Worm (Caenorhabditis elegans): Measurements from ENCODE around the gene tbc-2.
A peak's percentile ranks its signal among the peaks of the same experiment; 100 is the strongest.

The tbc-2 gene

DNA sequence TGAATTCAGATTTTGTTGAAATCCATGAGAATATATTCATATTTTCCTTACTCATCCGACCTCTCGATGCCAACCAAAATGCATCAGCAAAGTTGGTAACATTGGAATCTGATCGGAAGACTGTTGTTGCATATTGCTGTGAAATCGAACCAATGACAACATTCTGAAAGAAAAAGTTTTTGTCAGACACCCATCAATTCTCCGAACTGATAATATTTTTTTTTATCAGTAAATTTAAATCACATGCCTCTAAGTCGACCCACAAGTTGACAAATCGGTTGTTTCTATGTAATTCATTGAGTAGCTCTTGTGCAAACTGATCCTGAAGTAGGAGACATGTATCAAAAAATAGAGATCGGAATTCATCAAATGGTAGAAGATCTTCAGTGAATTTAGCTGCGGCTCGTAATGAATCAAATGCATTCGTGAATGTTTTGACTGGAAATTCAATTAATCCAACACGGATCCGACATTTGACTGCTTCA, 2.7 kb upstream of the tbc-2 start, which contains the start of gene col-74:
col-74 (plus strand) TSS at position 435 of the 485 bp plus-strand sequence.
- TF ChIP-seq snpc-4 (tag; optimal IDR thresholded peaks at IDR 0.05) (no peak), elt-2 (tag; optimal IDR thresholded peaks at IDR 0.05) (peak; percentile 55)

DNA sequence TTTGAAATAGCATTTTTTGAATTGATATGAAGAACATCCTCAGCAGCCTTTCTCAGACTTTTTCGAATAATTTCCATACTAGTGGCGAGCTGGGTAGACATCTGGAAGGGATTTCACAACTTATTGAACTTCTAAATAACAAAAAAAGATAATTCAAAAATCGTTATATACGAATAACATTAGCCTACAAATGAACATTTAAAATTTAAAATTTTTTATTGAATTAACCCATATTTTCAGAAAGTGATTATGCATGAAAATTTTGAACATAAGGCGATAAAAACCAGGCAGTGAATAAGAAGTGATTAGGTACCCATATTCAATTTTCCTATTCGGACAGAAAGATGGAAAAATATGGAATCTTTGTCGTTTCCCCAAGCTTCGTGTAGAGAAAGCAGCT, 1.2 kb upstream of the tbc-2 start, which contains the start of gene ZK1248.11:
ZK1248.11 (minus strand) TSS at position 101 of the 400 bp plus-strand sequence.
- TF ChIP-seq nhr-11 (tag; optimal IDR thresholded peaks at IDR 0.05), result no peak
- no peak for TF ChIP-seq fkh-4 (tag; optimal IDR thresholded peaks at IDR 0.05; ENCODE audit: borderline replicate concordance)
- TF ChIP-seq fkh-10 (GFP tag; optimal IDR thresholded peaks at IDR 0.05), result no peak
- TF ChIP-seq efl-3 (GFP tag; optimal IDR thresholded peaks at IDR 0.05), result no peak
- TF ChIP-seq lsy-2 (tag; optimal IDR thresholded peaks at IDR 0.05), result no peak
- no peak for TF ChIP-seq nhr-12 (tag; optimal IDR thresholded peaks at IDR 0.05)
- no peak for TF ChIP-seq skn-1 (tag; optimal IDR thresholded peaks at IDR 0.05)
- no peak for TF ChIP-seq egl-27 (tag; optimal IDR thresholded peaks at IDR 0.05)
- TF ChIP-seq fos-1 (tag; optimal IDR thresholded peaks at IDR 0.05), result no peak
- TF ChIP-seq ceh-88 (GFP tag; IDR thresholded peaks at IDR 0.05), result no peak
- TF ChIP-seq ceh-63 (GFP tag; optimal IDR thresholded peaks at IDR 0.05), result no peak
- TF ChIP-seq swsn-7 (tag; optimal IDR thresholded peaks at IDR 0.05), result no peak
- TF ChIP-seq ceh-90 (tag; optimal IDR thresholded peaks at IDR 0.05), result no peak
- TF ChIP-seq aly-2 (tag; optimal IDR thresholded peaks at IDR 0.05), result no peak
- TF ChIP-seq nhr-19 (GFP tag; conservative IDR thresholded peaks at IDR 0.05), result no peak
- no peak for TF ChIP-seq pag-3 (tag; optimal IDR thresholded peaks at IDR 0.05; ENCODE audit: borderline replicate concordance, insufficient read depth)
- TF ChIP-seq efl-1 (optimal IDR thresholded peaks at IDR 0.05), result no peak
- no peak for TF ChIP-seq efl-1 (GFP tag; optimal IDR thresholded peaks at IDR 0.05 in 1 of 2)
- TF ChIP-seq ets-5 (GFP tag; IDR thresholded peaks at IDR 0.05), result no peak
- TF ChIP-seq nhr-85 (tag), result no peak
- TF ChIP-seq isw-1 (GFP tag; IDR thresholded peaks at IDR 0.05), result no peak

ce11 chrII:5820282-5820762, 6.9 kb downstream of the tbc-2 start, which contains the start of gene ehs-1:
Gene ehs-1 (plus strand): TSS chrII:5820712.
- peak in 2 of 3 experiments; percentile 21 to 49 for TF ChIP-seq ceh-82 (tag; optimal IDR thresholded peaks at IDR 0.05)
- TF ChIP-seq skn-1 (tag; optimal IDR thresholded peaks at IDR 0.05), result no peak
- no peak for TF ChIP-seq rnt-1 (tag; optimal IDR thresholded peaks at IDR 0.05)
- no peak for TF ChIP-seq ceh-8 (GFP tag; optimal IDR thresholded peaks at IDR 0.05)
- TF ChIP-seq nhr-20 (tag; optimal IDR thresholded peaks at IDR 0.05), result no peak
- no peak for TF ChIP-seq ama-1 (optimal IDR thresholded peaks at IDR 0.05)
- TF ChIP-seq lin-14 (GFP tag; optimal IDR thresholded peaks at IDR 0.05), result peak; percentile 71
- no peak for TF ChIP-seq grh-1 (GFP tag; IDR thresholded peaks at IDR 0.05)
- no peak for TF ChIP-seq nhr-19 (GFP tag; conservative IDR thresholded peaks at IDR 0.05)
- TF ChIP-seq sptf-1 (tag; optimal IDR thresholded peaks at IDR 0.05), result no peak
- no peak for TF ChIP-seq fos-1 (tag; optimal IDR thresholded peaks at IDR 0.05)
- no peak for TF ChIP-seq unc-30 (tag; optimal IDR thresholded peaks at IDR 0.05)
- TF ChIP-seq mab-9 (GFP tag; IDR thresholded peaks at IDR 0.05), result no peak
- peak; percentile 29 for TF ChIP-seq fkh-10 (GFP tag; optimal IDR thresholded peaks at IDR 0.05)
- TF ChIP-seq nhr-28 (tag; optimal IDR thresholded peaks at IDR 0.05), result no peak
- TF ChIP-seq aly-2 (tag; optimal IDR thresholded peaks at IDR 0.05), result no peak
- TF ChIP-seq egl-27 (tag; optimal IDR thresholded peaks at IDR 0.05), result no peak
- no peak for TF ChIP-seq unc-62 (GFP tag; optimal IDR thresholded peaks at IDR 0.05)
- no peak for TF ChIP-seq dpl-1 (GFP tag; optimal IDR thresholded peaks at IDR 0.05)
- TF ChIP-seq nhr-84 (tag; optimal IDR thresholded peaks at IDR 0.05), result no peak
- no peak for TF ChIP-seq unc-98 (GFP tag; IDR thresholded peaks at IDR 0.05)

DNA sequence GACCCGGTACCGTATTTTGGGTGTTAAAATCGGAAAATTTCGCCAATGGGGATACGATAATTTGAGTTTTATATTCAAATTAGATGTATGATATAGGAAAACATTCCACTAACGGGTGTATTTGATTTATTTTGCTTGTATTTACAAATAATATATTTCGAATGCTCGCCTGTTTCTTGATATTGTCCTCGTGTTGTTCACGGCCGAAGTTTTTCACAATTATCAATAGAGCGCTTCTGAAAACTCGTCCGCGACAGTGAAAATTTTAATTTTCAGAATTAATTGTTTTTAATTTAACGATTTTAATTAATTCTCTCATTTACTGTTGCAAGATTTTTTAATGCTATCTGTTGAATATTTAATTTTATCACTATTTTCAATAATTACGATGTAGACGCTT, 7.6 kb downstream of the tbc-2 start:
- TF ChIP-seq nhr-90 (tag; optimal IDR thresholded peaks at IDR 0.05; ENCODE audit: poor library complexity) (peak; percentile 57), efl-1 (optimal IDR thresholded peaks at IDR 0.05) (peak; percentile 76 to 77), efl-1 (GFP tag; optimal IDR thresholded peaks at IDR 0.05 in 1 of 2) (peak; percentile 69 to 96), ceh-90 (tag; optimal IDR thresholded peaks at IDR 0.05) (peak; percentile 74), nhr-12 (tag; optimal IDR thresholded peaks at IDR 0.05) (no peak), aly-2 (tag; optimal IDR thresholded peaks at IDR 0.05) (no peak), ztf-11 (tag; optimal IDR thresholded peaks at IDR 0.05) (peak in 1 of 2 experiments; percentile 60), dsc-1 (tag; optimal IDR thresholded peaks at IDR 0.05) (peak; percentile 47), snu-23 (GFP tag; optimal IDR thresholded peaks at IDR 0.05) (no peak), C16A3.4 (tag; optimal IDR thresholded peaks at IDR 0.05) (peak; percentile 15), C04F5.9 (tag; optimal IDR thresholded peaks at IDR 0.05) (peak; percentile 27), lin-35 (GFP tag; optimal IDR thresholded peaks at IDR 0.05) (peak; percentile 9 to 69), dpl-1 (GFP tag; optimal IDR thresholded peaks at IDR 0.05) (peak; percentile 32 to 73 (median 71)), lin-14 (GFP tag; optimal IDR thresholded peaks at IDR 0.05) (peak; percentile 65), elt-2 (tag; optimal IDR thresholded peaks at IDR 0.05) (peak; percentile 28), Y116A8C.19 (tag; optimal IDR thresholded peaks at IDR 0.05; ENCODE audit: borderline replicate concordance) (no peak), nhr-84 (tag; optimal IDR thresholded peaks at IDR 0.05) (no peak), isw-1 (GFP tag; IDR thresholded peaks at IDR 0.05) (no peak), rnt-1 (tag; optimal IDR thresholded peaks at IDR 0.05) (peak; percentile 82)
